Fruit fly (Drosophila melanogaster) whole organism, embryonic: ENCODE measurements around the gene Dhc62B.
A peak's percentile ranks its signal among the peaks of the same experiment; 100 is the strongest.

ENCODE experiments used
- Atf6 ChIP-seq: fragments of 200-800 bp; sonication (Bioruptor generic); IDR thresholded peaks from 2 replicates; pipeline ENCODE4 v1.3.6; 2022; ENCODE audit warnings: missing biosample characterization, missing genetic modification characterization
- Awh ChIP-seq: fragments of 200-800 bp; sonication (Bioruptor generic); IDR thresholded peaks from 2 replicates; pipeline ENCODE4, ENCODE4 v1.3.6; 2022; ENCODE audit warnings: missing biosample characterization, missing genetic modification characterization
- C15 ChIP-seq: fragments of 200-800 bp; sonication (Bioruptor generic); IDR thresholded peaks from 3 replicates; pipeline ENCODE4 v1.3.6; 2022; ENCODE audit warnings: missing biosample characterization, missing genetic modification characterization
- CG12236 ChIP-seq: fragments of 200-800 bp; sonication (Bioruptor generic); optimal IDR thresholded peaks from 2 replicates; lab custom pipeline; 2016; ENCODE audit warnings: missing biosample characterization, missing genetic modification characterization
- CG13894 ChIP-seq: fragments of 200-800 bp; sonication (Bioruptor generic); optimal IDR thresholded peaks from 3 replicates; lab custom pipeline; 2018; ENCODE audit warnings: missing biosample characterization, mild to moderate bottlenecking, missing genetic modification characterization, moderate library complexity
- CG1602 ChIP-seq: fragments of 200-800 bp; sonication (Bioruptor generic); optimal IDR thresholded peaks from 3 replicates; lab custom pipeline; 2016; ENCODE audit warnings: missing biosample characterization, missing genetic modification characterization
- CG1647 ChIP-seq: fragments of 200-800 bp; sonication (Bioruptor generic); optimal IDR thresholded peaks from 3 replicates; lab custom pipeline; 2016; ENCODE audit warnings: missing biosample characterization, missing genetic modification characterization
- CG17802 ChIP-seq: fragments of 200-800 bp; sonication (Bioruptor generic); optimal IDR thresholded peaks from 2 replicates; lab custom pipeline; 2018; ENCODE audit warnings: missing biosample characterization, mild to moderate bottlenecking, missing genetic modification characterization, moderate library complexity
- CG18764 ChIP-seq: fragments of 200-800 bp; sonication (Bioruptor generic); optimal IDR thresholded peaks from 3 replicates; lab custom pipeline; 2016; ENCODE audit warnings: missing biosample characterization, missing genetic modification characterization
- CG30403 ChIP-seq: fragments of 200-800 bp; sonication (Bioruptor generic); optimal IDR thresholded peaks from 3 replicates; lab custom pipeline; 2016; ENCODE audit warnings: missing biosample characterization, missing genetic modification characterization
- CG30431 ChIP-seq: fragments of 200-800 bp; sonication (Bioruptor generic); optimal IDR thresholded peaks from 2 replicates; lab custom pipeline; 2017; ENCODE audit warnings: missing biosample characterization, missing genetic modification characterization
- CG32772 ChIP-seq: fragments of 200-800 bp; sonication (Bioruptor generic); IDR thresholded peaks from 2 replicates; pipeline ENCODE4 v1.3.6; 2022; ENCODE audit warnings: missing biosample characterization, missing genetic modification characterization
- CG3726 ChIP-seq: fragments of 200-800 bp; sonication (Bioruptor generic); IDR thresholded peaks from 3 replicates; pipeline ENCODE4, ENCODE4 v1.3.6; 2022; ENCODE audit warnings: missing biosample characterization, missing genetic modification characterization
- CG4404 ChIP-seq: fragments of 200-800 bp; sonication (Bioruptor generic); IDR thresholded peaks from 2 replicates; pipeline ENCODE4 v1.3.6; 2022; ENCODE audit warnings: missing biosample characterization, missing genetic modification characterization
- CG4820 ChIP-seq: fragments of 200-800 bp; sonication (Bioruptor generic); optimal IDR thresholded peaks from 3 replicates; lab custom pipeline; 2016; ENCODE audit warnings: missing biosample characterization, missing genetic modification characterization
- CG6254 ChIP-seq: fragments of 200-800 bp; sonication (Bioruptor generic); optimal IDR thresholded peaks from 3 replicates; lab custom pipeline; 2017; ENCODE audit warnings: mild to moderate bottlenecking, missing biosample characterization, missing genetic modification reagents, missing genetic modification characterization
- CG7987 ChIP-seq: fragments of 200-800 bp; sonication (Bioruptor generic); optimal IDR thresholded peaks from 2 replicates; lab custom pipeline; 2018; ENCODE audit warnings: missing biosample characterization, mild to moderate bottlenecking, missing genetic modification characterization, moderate library complexity
- Camta ChIP-seq: fragments of 200-800 bp; sonication (Bioruptor generic); optimal IDR thresholded peaks from 2 replicates; lab custom pipeline; 2016; ENCODE audit warnings: missing biosample characterization, missing genetic modification characterization
- Dfd ChIP-seq, 2 experiments: fragments of >200 bp; optimal IDR thresholded peaks; 2 replicates each; lab custom pipeline; 2017; ENCODE audit warnings: missing biosample characterization in 2 of 2, missing genetic modification characterization in 2 of 2
- Dp ChIP-seq: fragments of 200-800 bp; sonication (Bioruptor generic); optimal IDR thresholded peaks from 2 replicates; lab custom pipeline; 2018; ENCODE audit warnings: missing biosample characterization, mild to moderate bottlenecking, missing genetic modification characterization, moderate library complexity
- Drgx ChIP-seq: fragments of 200-800 bp; sonication (Bioruptor generic); IDR thresholded peaks from 2 replicates; pipeline ENCODE4 v1.3.6; 2022; ENCODE audit warnings: missing biosample characterization, missing genetic modification characterization
- Eip74EF ChIP-seq, 2 experiments: fragments of 200-800 bp in 1 of 2; fragments of >200 bp in 1 of 2; sonication (Bioruptor generic) in 1 of 2; optimal IDR thresholded peaks; 2 replicates each; lab custom pipeline; 2017 to 2019; ENCODE audit warnings: missing biosample characterization in 2 of 2, missing genetic modification characterization in 2 of 2, mild to moderate bottlenecking in 1 of 2, moderate library complexity in 1 of 2
- HmgD ChIP-seq: fragments of 200-800 bp; sonication (Bioruptor generic); optimal IDR thresholded peaks from 3 replicates; lab custom pipeline; 2016; ENCODE audit warnings: missing biosample characterization, missing genetic modification characterization
- Hr39 ChIP-seq: fragments of >200 bp; optimal IDR thresholded peaks from 2 replicates; lab custom pipeline; 2017
- Jarid2 ChIP-seq: fragments of 200-800 bp; sonication (Bioruptor generic); optimal IDR thresholded peaks from 3 replicates; lab custom pipeline; 2017; ENCODE audit warnings: mild to moderate bottlenecking, missing biosample characterization, missing genetic modification reagents, missing genetic modification characterization
- Mad ChIP-seq: fragments of 200-800 bp; sonication (Bioruptor generic); optimal IDR thresholded peaks from 2 replicates; lab custom pipeline; 2016; ENCODE audit warnings: missing biosample characterization, missing genetic modification characterization
- Myb ChIP-seq: fragments of 200-800 bp; sonication (Bioruptor generic); optimal IDR thresholded peaks from 2 replicates; lab custom pipeline; 2016; ENCODE audit warnings: missing biosample characterization, missing genetic modification characterization
- Nf-YA ChIP-seq: fragments of 200-800 bp; sonication (Bioruptor generic); IDR thresholded peaks from 2 replicates; pipeline ENCODE4 v1.3.6; 2022; ENCODE audit warnings: missing biosample characterization, missing genetic modification characterization
- Nf-YC ChIP-seq: fragments of 200-800 bp; optimal IDR thresholded peaks from 3 replicates; lab custom pipeline; 2019; ENCODE audit warnings: missing biosample characterization, mild to moderate bottlenecking, missing genetic modification characterization, moderate library complexity
- Pdp1 ChIP-seq, 2 experiments: fragments of 200-800 bp; sonication (Bioruptor generic); optimal IDR thresholded peaks; 3 replicates each; lab custom pipeline; 2016; ENCODE audit warnings: missing biosample characterization in 2 of 2, missing genetic modification characterization in 2 of 2, mild to moderate bottlenecking in 1 of 2, moderate library complexity in 1 of 2
- Sin3A ChIP-seq: fragments of >200 bp; optimal IDR thresholded peaks from 2 replicates; lab custom pipeline; 2018
- Spps ChIP-seq: fragments of 200-800 bp; sonication (Bioruptor generic); optimal IDR thresholded peaks from 2 replicates; lab custom pipeline; 2018; ENCODE audit warnings: missing biosample characterization, mild to moderate bottlenecking, missing genetic modification characterization
- Sry-β ChIP-seq: fragments of 200-800 bp; sonication (Bioruptor generic); optimal IDR thresholded peaks from 2 replicates; lab custom pipeline; 2018; ENCODE audit warnings: missing biosample characterization, mild to moderate bottlenecking, missing genetic modification characterization, moderate library complexity
- ac ChIP-seq: fragments of 200-800 bp; sonication (Bioruptor generic); optimal IDR thresholded peaks from 3 replicates; lab custom pipeline; 2017; ENCODE audit warnings: missing biosample characterization, mild to moderate bottlenecking, missing genetic modification characterization
- al ChIP-seq: fragments of 200-800 bp; sonication (Bioruptor generic); IDR thresholded peaks from 2 replicates; pipeline ENCODE4 v1.3.6; 2022; ENCODE audit warnings: missing biosample characterization, missing genetic modification characterization
- ash1 ChIP-seq: fragments of 200-800 bp; sonication (Bioruptor generic); optimal IDR thresholded peaks from 2 replicates; lab custom pipeline; 2018; ENCODE audit warnings: missing biosample characterization, mild to moderate bottlenecking, missing genetic modification characterization
- bigmax ChIP-seq: fragments of 200-800 bp; sonication (Bioruptor generic); optimal IDR thresholded peaks from 2 replicates; lab custom pipeline; 2018; ENCODE audit warnings: missing biosample characterization, mild to moderate bottlenecking, missing genetic modification characterization
- danr ChIP-seq: fragments of 200-800 bp; sonication (Bioruptor generic); IDR thresholded peaks from 2 replicates; pipeline ENCODE4 v1.3.6; 2022; ENCODE audit warnings: missing biosample characterization, missing genetic modification characterization
- dysf ChIP-seq: fragments of 200-800 bp; sonication (Bioruptor generic); IDR thresholded peaks from 3 replicates; pipeline ENCODE4 v1.3.6; 2022; ENCODE audit warnings: missing biosample characterization, missing genetic modification characterization
- fd64A ChIP-seq: fragments of 200-800 bp; sonication (Bioruptor generic); optimal IDR thresholded peaks from 3 replicates; lab custom pipeline; 2018; ENCODE audit warnings: missing biosample characterization, mild to moderate bottlenecking, missing genetic modification characterization
- gsb ChIP-seq: fragments of 200-800 bp; sonication (Bioruptor generic); IDR thresholded peaks from 2 replicates; pipeline ENCODE4 v1.3.6; 2022; ENCODE audit warnings: missing biosample characterization, missing genetic modification characterization
- mld ChIP-seq: fragments of 200-800 bp; sonication (Bioruptor generic); IDR thresholded peaks from 3 replicates; pipeline ENCODE4 v1.3.6; 2022; ENCODE audit warnings: missing biosample characterization, missing genetic modification characterization; ENCODE audit not compliant: partially characterized antibody
- nau ChIP-seq: fragments of 200-800 bp; sonication (Bioruptor generic); optimal IDR thresholded peaks from 3 replicates; lab custom pipeline; 2017; ENCODE audit warnings: missing biosample characterization, mild to moderate bottlenecking, missing genetic modification characterization, missing genetic modification reagents
- pzg ChIP-seq: fragments of 200-800 bp; sonication (Bioruptor generic); optimal IDR thresholded peaks from 3 replicates; lab custom pipeline; 2018; ENCODE audit warnings: missing biosample characterization, mild to moderate bottlenecking, missing genetic modification characterization, moderate library complexity
- row ChIP-seq: fragments of 200-800 bp; sonication (Bioruptor generic); IDR thresholded peaks from 3 replicates; pipeline ENCODE4 v1.3.6; 2022; ENCODE audit warnings: missing biosample characterization, missing genetic modification characterization
- sens ChIP-seq: fragments of 200-800 bp; sonication (Bioruptor generic); peaks from one replicate; lab custom pipeline; 2016; ENCODE audit warnings: missing biosample characterization, missing genetic modification characterization
- sens-2 ChIP-seq: fragments of 200-800 bp; sonication (Bioruptor generic); IDR thresholded peaks from 2 replicates; pipeline ENCODE4 v1.3.6; 2022; ENCODE audit warnings: missing biosample characterization, missing genetic modification characterization
- twi ChIP-seq: fragments of 200-800 bp; optimal IDR thresholded peaks from 2 replicates; lab custom pipeline; 2019; ENCODE audit warnings: missing biosample characterization, mild to moderate bottlenecking, missing genetic modification characterization, moderate library complexity
- unpg ChIP-seq: fragments of 200-800 bp; sonication (Bioruptor generic); optimal IDR thresholded peaks from 3 replicates; lab custom pipeline; 2018; ENCODE audit warnings: missing biosample characterization, mild to moderate bottlenecking, missing genetic modification characterization, moderate library complexity
- vfl ChIP-seq: fragments of 200-800 bp; sonication (Bioruptor generic); optimal IDR thresholded peaks from 2 replicates; lab custom pipeline; 2016; ENCODE audit warnings: missing biosample characterization, missing genetic modification characterization
- yki ChIP-seq: fragments of >200 bp; optimal IDR thresholded peaks from 3 replicates; lab custom pipeline; 2018
- z ChIP-seq: fragments of 200-800 bp; sonication (Bioruptor generic); IDR thresholded peaks from 3 replicates; pipeline ENCODE4 v1.3.6; 2022; ENCODE audit warnings: missing biosample characterization, missing genetic modification characterization
- zf30C ChIP-seq: fragments of 200-800 bp; sonication (Bioruptor generic); optimal IDR thresholded peaks from 3 replicates; lab custom pipeline; 2018; ENCODE audit warnings: missing biosample characterization, mild to moderate bottlenecking, missing genetic modification characterization

Gene Dhc62B

DNA sequence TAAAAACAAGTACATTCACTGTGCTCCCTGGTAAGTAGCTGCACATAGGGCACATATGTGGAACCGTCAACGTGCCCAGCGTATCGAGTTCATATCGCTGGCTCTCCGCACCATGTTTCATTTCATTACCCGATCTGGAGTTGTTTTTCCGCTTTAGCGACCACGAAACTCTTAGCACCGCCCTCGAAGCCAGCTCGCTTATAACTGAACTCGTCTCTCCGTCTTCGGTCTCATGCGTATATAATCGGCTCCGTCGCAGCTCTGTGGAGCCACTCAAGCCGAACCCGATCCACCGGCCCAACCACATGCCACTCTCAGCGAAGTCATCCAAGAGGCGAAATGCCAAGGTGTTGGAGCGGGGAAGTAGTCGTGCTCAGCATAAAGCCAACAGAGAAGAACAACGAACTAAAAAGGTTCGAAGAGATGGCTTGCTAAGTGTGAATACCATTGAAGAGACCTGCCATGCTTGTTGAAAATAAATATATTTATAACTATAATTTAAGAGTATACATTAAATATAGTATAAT, 16.0 kb downstream of the Dhc62B start, which contains the start of gene Cht2:
Gene Cht2, minus strand, starts transcription at position 477 of the 527 bp plus-strand sequence.
- TF ChIP-seq row (GFP tag; lab: Robert Waterston, UW), result no peak; the same call in 2 of the 3 replicates
- TF ChIP-seq CG1602, result no peak
- TF ChIP-seq Pdp1 (GFP tag; optimal IDR thresholded peaks at IDR 0.05; lab: Kevin White, UChicago), result no peak
- no peak for TF ChIP-seq Sry-β (GFP tag; lab: Kevin White, UChicago)
- TF ChIP-seq Jarid2 (GFP tag; lab: Kevin White, UChicago), result peak; percentile 73
- TF ChIP-seq yki (lab: Kevin White, UChicago), result no peak
- no peak for TF ChIP-seq Dp (GFP tag; lab: Kevin White, UChicago)
- TF ChIP-seq CG12236 (GFP tag; lab: Kevin White, UChicago), result no peak
- no peak for TF ChIP-seq Hr39 (lab: Kevin White, UChicago)
- TF ChIP-seq ac, result no peak
- no peak; the same call in 1 of the 2 replicates for TF ChIP-seq Atf6
- TF ChIP-seq mld, result no peak
- TF ChIP-seq Dfd (GFP tag; optimal IDR thresholded peaks at IDR 0.05; lab: Kevin White, UChicago), result no peak
- no peak for TF ChIP-seq CG30403 (GFP tag; lab: Kevin White, UChicago)
- no peak for TF ChIP-seq Myb (GFP tag; lab: Kevin White, UChicago)
- no peak for TF ChIP-seq HmgD (GFP tag; lab: Kevin White, UChicago)
- peak; percentile 42; the same call in 1 of the 2 replicates for TF ChIP-seq Drgx (GFP tag; lab: Robert Waterston, UW)
- TF ChIP-seq pzg (GFP tag; lab: Kevin White, UChicago), result no peak
- no peak for TF ChIP-seq Sin3A (lab: Kevin White, UChicago)
- TF ChIP-seq CG4404 (GFP tag; lab: Robert Waterston, UW), result no peak
- no peak for TF ChIP-seq sens-2
- no peak for TF ChIP-seq Nf-YA (GFP tag; lab: Robert Waterston, UW)
- no peak for TF ChIP-seq fd64A (GFP tag; lab: Kevin White, UChicago)
- TF ChIP-seq Nf-YC (tag; lab: Kevin White, UChicago), result no peak
- no peak for TF ChIP-seq danr (GFP tag; lab: Robert Waterston, UW)
- no peak for TF ChIP-seq sens
- no peak for TF ChIP-seq CG3726
- no peak for TF ChIP-seq CG18764 (GFP tag; lab: Kevin White, UChicago)
- no peak for TF ChIP-seq twi
- no peak for TF ChIP-seq CG6254 (GFP tag; lab: Kevin White, UChicago)
- no peak for TF ChIP-seq ash1 (GFP tag; lab: Kevin White, UChicago)
- TF ChIP-seq CG30431 (GFP tag; lab: Kevin White, UChicago), result no peak
- TF ChIP-seq vfl (GFP tag; lab: Kevin White, UChicago), result no peak
- no peak for TF ChIP-seq bigmax (GFP tag; lab: Kevin White, UChicago)
- TF ChIP-seq Awh (GFP tag; lab: Robert Waterston, UW), result no peak
- TF ChIP-seq CG17802 (tag; lab: Kevin White, UChicago), result no peak
- no peak for TF ChIP-seq Camta
- no peak for TF ChIP-seq CG4820 (GFP tag; lab: Kevin White, UChicago)
- TF ChIP-seq zf30C (GFP tag; lab: Kevin White, UChicago), result no peak
- no peak for TF ChIP-seq nau (GFP tag; lab: Kevin White, UChicago)
- TF ChIP-seq CG7987, result no peak
- TF ChIP-seq Eip74EF (GFP tag; optimal IDR thresholded peaks at IDR 0.05; lab: Kevin White, UChicago), result no peak
- no peak for TF ChIP-seq CG1647
- no peak for TF ChIP-seq CG32772 (GFP tag; lab: Robert Waterston, UW)
- no peak for TF ChIP-seq dysf (GFP tag; lab: Robert Waterston, UW)
- no peak for TF ChIP-seq gsb (GFP tag; lab: Robert Waterston, UW)
- no peak for TF ChIP-seq unpg (GFP tag; lab: Kevin White, UChicago)
- no peak for TF ChIP-seq C15 (GFP tag; lab: Robert Waterston, UW)
- TF ChIP-seq CG13894 (tag; lab: Kevin White, UChicago), result no peak
- TF ChIP-seq z (GFP tag; lab: Robert Waterston, UW), result peak; percentile 86
- TF ChIP-seq Mad (GFP tag; lab: Kevin White, UChicago), result no peak
- no peak for TF ChIP-seq al (GFP tag; lab: Robert Waterston, UW)
- TF ChIP-seq Spps (tag; lab: Kevin White, UChicago), result no peak
